Fruit fly (Drosophila melanogaster) whole organism, prepupa: ENCODE data around the gene Ugt316A1.

ENCODE experiments used
- Blimp-1 ChIP-seq: fragments of 200-800 bp; sonication (Bioruptor generic); optimal IDR thresholded peaks from 3 replicates; lab custom pipeline; 2017; ENCODE audit warnings: missing biosample characterization, missing genetic modification characterization, mild to moderate bottlenecking, moderate library complexity, missing genetic modification reagents
- CG10669 ChIP-seq: fragments of 200-800 bp; sonication (Bioruptor generic); optimal IDR thresholded peaks from 3 replicates; lab custom pipeline; 2018; ENCODE audit warnings: missing biosample characterization, mild to moderate bottlenecking, missing genetic modification characterization, moderate library complexity
- CG11294 ChIP-seq: fragments of 200-800 bp; sonication (Bioruptor generic); IDR thresholded peaks from 2 replicates; pipeline ENCODE4 v1.3.6; 2022; ENCODE audit warnings: missing biosample characterization, missing genetic modification characterization
- CG11762 ChIP-seq: fragments of 200-800 bp; sonication (Bioruptor generic); optimal IDR thresholded peaks from 3 replicates; lab custom pipeline; 2016; ENCODE audit warnings: missing biosample characterization, missing genetic modification characterization; ENCODE audit not compliant: insufficient read depth
- CG11902 ChIP-seq: fragments of 200-800 bp; sonication (Bioruptor generic); optimal IDR thresholded peaks from 3 replicates; lab custom pipeline; 2016; ENCODE audit warnings: missing biosample characterization, missing genetic modification characterization
- CG15336 ChIP-seq: fragments of 200-800 bp; sonication (Bioruptor generic); IDR thresholded peaks from 2 replicates; pipeline ENCODE4 v1.3.6; 2022; ENCODE audit warnings: missing biosample characterization, missing genetic modification characterization
- CG3032 ChIP-seq: fragments of 200-800 bp; optimal IDR thresholded peaks from 2 replicates; lab custom pipeline; 2019; ENCODE audit warnings: missing biosample characterization, mild to moderate bottlenecking, missing genetic modification characterization, moderate library complexity
- CG31627 ChIP-seq: fragments of 200-800 bp; sonication (Bioruptor generic); optimal IDR thresholded peaks from 3 replicates; lab custom pipeline; 2016; ENCODE audit warnings: missing biosample characterization, missing genetic modification characterization
- CG34406 ChIP-seq: fragments of 200-800 bp; sonication (Bioruptor generic); optimal IDR thresholded peaks from 3 replicates; lab custom pipeline; 2016; ENCODE audit warnings: missing biosample characterization, missing genetic modification characterization
- CG3919 ChIP-seq: fragments of 200-800 bp; sonication (Bioruptor generic); optimal IDR thresholded peaks from 3 replicates; lab custom pipeline; 2016; ENCODE audit warnings: missing biosample characterization, missing genetic modification characterization
- CG4318 ChIP-seq: fragments of 200-800 bp; sonication (Bioruptor generic); optimal IDR thresholded peaks from 3 replicates; lab custom pipeline; 2017; ENCODE audit warnings: missing biosample characterization, mild to moderate bottlenecking, missing genetic modification characterization
- CG6808 ChIP-seq: fragments of 200-800 bp; sonication (Bioruptor generic); optimal IDR thresholded peaks from 3 replicates; lab custom pipeline; 2017; ENCODE audit warnings: missing biosample characterization, missing genetic modification characterization, mild to moderate bottlenecking, moderate library complexity, missing genetic modification reagents
- CG6854 ChIP-seq: fragments of 200-800 bp; sonication (Bioruptor generic); optimal IDR thresholded peaks from 2 replicates; lab custom pipeline; 2017; ENCODE audit warnings: missing biosample characterization, mild to moderate bottlenecking, missing genetic modification characterization
- CG7368 ChIP-seq: fragments of 200-800 bp; sonication (Bioruptor generic); optimal IDR thresholded peaks from 3 replicates; lab custom pipeline; 2016; ENCODE audit warnings: missing biosample characterization, missing genetic modification characterization
- Eip78C ChIP-seq: fragments of 200-800 bp; sonication (Bioruptor generic); peaks from one replicate; lab custom pipeline; 2016; ENCODE audit warnings: missing biosample characterization, missing genetic modification characterization
- Ets21C ChIP-seq: fragments of 200-800 bp; sonication (Bioruptor generic); optimal IDR thresholded peaks from 3 replicates; lab custom pipeline; 2016; ENCODE audit warnings: missing biosample characterization, missing genetic modification characterization
- Hr38 ChIP-seq: sonication (Bioruptor generic); optimal IDR thresholded peaks from 2 replicates; lab custom pipeline; 2016; ENCODE audit warnings: missing biosample characterization, missing genetic modification characterization
- Hr39 ChIP-seq: fragments of 200-800 bp; sonication (Bioruptor generic); optimal IDR thresholded peaks from 2 replicates; lab custom pipeline; 2016; ENCODE audit warnings: missing biosample characterization, missing genetic modification characterization
- Hr4 ChIP-seq: fragments of 200-800 bp; sonication (Bioruptor generic); optimal IDR thresholded peaks from 3 replicates; lab custom pipeline; 2016; ENCODE audit warnings: missing biosample characterization, missing genetic modification characterization
- Lpt ChIP-seq: fragments of 200-800 bp; sonication (Bioruptor generic); optimal IDR thresholded peaks from 3 replicates; lab custom pipeline; 2016; ENCODE audit warnings: missing biosample characterization, missing genetic modification characterization
- Met ChIP-seq: fragments of 200-800 bp; sonication (Bioruptor generic); optimal IDR thresholded peaks from 3 replicates; lab custom pipeline; 2016; ENCODE audit warnings: missing biosample characterization, missing genetic modification characterization
- OdsH ChIP-seq: fragments of 200-800 bp; sonication (Bioruptor generic); optimal IDR thresholded peaks from 3 replicates; lab custom pipeline; 2016; ENCODE audit warnings: missing biosample characterization, missing genetic modification characterization
- Smox ChIP-seq: fragments of 200-800 bp; sonication (Bioruptor generic); optimal IDR thresholded peaks from 3 replicates; lab custom pipeline; 2016; ENCODE audit warnings: missing biosample characterization, missing genetic modification characterization
- Sox102F ChIP-seq: fragments of 200-800 bp; sonication (Bioruptor generic); optimal IDR thresholded peaks from 2 replicates; lab custom pipeline; 2016; ENCODE audit warnings: missing biosample characterization, mild to moderate bottlenecking, missing genetic modification characterization
- Sox14 ChIP-seq: fragments of 200-800 bp; sonication (Bioruptor generic); optimal IDR thresholded peaks from 3 replicates; lab custom pipeline; 2016; ENCODE audit warnings: missing biosample characterization, missing genetic modification characterization
- Sox15 ChIP-seq: fragments of 200-800 bp; sonication (Bioruptor generic); optimal IDR thresholded peaks from 3 replicates; lab custom pipeline; 2016; ENCODE audit warnings: missing biosample characterization, missing genetic modification characterization
- achi ChIP-seq: fragments of 200-800 bp; sonication (Bioruptor generic); optimal IDR thresholded peaks from 3 replicates; lab custom pipeline; 2016; ENCODE audit warnings: missing biosample characterization, missing genetic modification characterization
- dac ChIP-seq: fragments of 200-800 bp; sonication (Bioruptor generic); optimal IDR thresholded peaks from 2 replicates; lab custom pipeline; 2017; ENCODE audit warnings: missing biosample characterization, mild to moderate bottlenecking, missing genetic modification characterization
- esn ChIP-seq: fragments of 200-800 bp; sonication (Bioruptor generic); optimal IDR thresholded peaks from 2 replicates; lab custom pipeline; 2016; ENCODE audit warnings: missing biosample characterization, mild to moderate bottlenecking, missing genetic modification characterization, moderate library complexity
- fd59A ChIP-seq: fragments of 200-800 bp; sonication (Bioruptor generic); optimal IDR thresholded peaks from 2 replicates; lab custom pipeline; 2017; ENCODE audit warnings: missing biosample characterization, mild to moderate bottlenecking, missing genetic modification characterization, missing genetic modification reagents
- fd85E ChIP-seq: fragments of 200-800 bp; sonication (Bioruptor generic); optimal IDR thresholded peaks from 3 replicates; lab custom pipeline; 2016; ENCODE audit warnings: missing biosample characterization, missing genetic modification characterization
- fkh ChIP-seq: fragments of 200-800 bp; sonication (Bioruptor generic); optimal IDR thresholded peaks from 3 replicates; lab custom pipeline; 2017; ENCODE audit warnings: missing biosample characterization, mild to moderate bottlenecking, missing genetic modification characterization, moderate library complexity
- lz ChIP-seq: fragments of 200-800 bp; sonication (Bioruptor generic); optimal IDR thresholded peaks from 3 replicates; lab custom pipeline; 2016; ENCODE audit warnings: missing biosample characterization, missing genetic modification characterization
- net ChIP-seq: fragments of 200-800 bp; sonication (Bioruptor generic); optimal IDR thresholded peaks from 3 replicates; lab custom pipeline; 2016; ENCODE audit warnings: missing biosample characterization, missing genetic modification characterization
- salr ChIP-seq, 2 experiments: fragments of 200-800 bp; sonication (Bioruptor generic); optimal IDR thresholded peaks; 3 replicates each; lab custom pipeline; 2016 to 2018; ENCODE audit warnings: missing biosample characterization in 2 of 2, missing genetic modification characterization in 2 of 2, mild to moderate bottlenecking in 1 of 2
- spab ChIP-seq: fragments of 200-800 bp; sonication (Bioruptor generic); optimal IDR thresholded peaks from 2 replicates; lab custom pipeline; 2017; ENCODE audit warnings: missing biosample characterization, mild to moderate bottlenecking, missing genetic modification characterization, missing genetic modification reagents
- vri ChIP-seq: fragments of 200-800 bp; sonication (Bioruptor generic); optimal IDR thresholded peaks from 3 replicates; lab custom pipeline; 2016; ENCODE audit warnings: missing biosample characterization, mild to moderate bottlenecking, missing genetic modification characterization

Gene Ugt316A1

DNA sequence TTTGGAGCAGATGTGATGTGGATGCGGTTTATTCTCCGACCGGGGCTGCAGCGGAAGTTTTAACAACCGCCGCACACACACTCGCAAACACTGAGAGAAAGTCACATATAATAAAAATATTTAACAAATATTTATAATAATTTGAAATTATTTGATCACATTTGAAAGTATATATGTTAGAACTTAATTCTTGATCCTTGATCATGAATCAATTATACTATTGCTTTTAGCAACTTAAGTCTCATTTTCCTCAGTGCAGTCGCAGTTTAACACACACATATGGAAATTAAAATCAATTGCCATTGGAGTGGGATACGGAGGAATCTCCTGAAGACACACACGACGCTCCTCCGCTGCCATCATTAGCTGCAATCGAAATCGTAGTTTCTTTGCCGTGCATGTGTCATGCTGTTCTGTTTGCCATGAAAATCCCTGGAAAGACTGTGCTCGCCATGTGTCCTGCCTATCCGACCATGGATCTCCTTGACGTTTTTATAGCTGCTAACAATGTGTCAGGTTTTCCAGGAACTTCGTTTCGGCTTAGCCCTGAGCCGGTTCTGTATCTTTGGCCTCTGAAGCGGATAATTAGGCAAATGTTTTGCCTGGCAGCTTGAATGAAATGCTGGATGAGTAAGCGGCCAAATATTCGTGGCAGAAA, 29.3 kb downstream of the Ugt316A1 start (continued):
- TF ChIP-seq salr (GFP tag; optimal IDR thresholded peaks at IDR 0.05; lab: Kevin White, UChicago) (peak; percentile 50 to 60), CG6854 (GFP tag; lab: Kevin White, UChicago) (peak; percentile 69), CG10669 (GFP tag; lab: Kevin White, UChicago) (peak; percentile 76), Sox102F (GFP tag; lab: Kevin White, UChicago) (peak; percentile 64), Sox15 (GFP tag; lab: Kevin White, UChicago) (peak; percentile 39), CG11902 (peak; percentile 19), fd59A (GFP tag; lab: Kevin White, UChicago) (peak; percentile 67), dac (GFP tag; lab: Kevin White, UChicago) (no peak), CG11762 (peak; percentile 53), Hr4 (GFP tag; lab: Kevin White, UChicago) (peak; percentile 33), Lpt (GFP tag; lab: Kevin White, UChicago) (peak; percentile 55), CG6808 (GFP tag; lab: Kevin White, UChicago) (peak; percentile 75), CG3032 (tag; lab: Kevin White, UChicago) (peak; percentile 81), Eip78C (GFP tag; lab: Kevin White, UChicago) (peak; percentile 89), lz (peak; percentile 36), fd85E (GFP tag; lab: Kevin White, UChicago) (peak; percentile 34), Met (peak; percentile 66), Smox (GFP tag; lab: Kevin White, UChicago) (peak; percentile 51), CG31627 (GFP tag; lab: Kevin White, UChicago) (peak; percentile 49), CG11294 (no peak), Ets21C (GFP tag; lab: Kevin White, UChicago) (no peak), Hr38 (no peak), achi (GFP tag; lab: Kevin White, UChicago) (peak; percentile 75), esn (GFP tag; lab: Kevin White, UChicago) (peak; percentile 70), net (peak; percentile 69), CG3919 (GFP tag; lab: Kevin White, UChicago) (peak; percentile 78), fkh (GFP tag; lab: Kevin White, UChicago) (peak; percentile 13), CG15336 (peak; percentile 69), CG7368 (peak; percentile 63), OdsH (peak; percentile 69), Blimp-1 (peak; percentile 52), spab (GFP tag; lab: Kevin White, UChicago) (peak; percentile 71)

DNA sequence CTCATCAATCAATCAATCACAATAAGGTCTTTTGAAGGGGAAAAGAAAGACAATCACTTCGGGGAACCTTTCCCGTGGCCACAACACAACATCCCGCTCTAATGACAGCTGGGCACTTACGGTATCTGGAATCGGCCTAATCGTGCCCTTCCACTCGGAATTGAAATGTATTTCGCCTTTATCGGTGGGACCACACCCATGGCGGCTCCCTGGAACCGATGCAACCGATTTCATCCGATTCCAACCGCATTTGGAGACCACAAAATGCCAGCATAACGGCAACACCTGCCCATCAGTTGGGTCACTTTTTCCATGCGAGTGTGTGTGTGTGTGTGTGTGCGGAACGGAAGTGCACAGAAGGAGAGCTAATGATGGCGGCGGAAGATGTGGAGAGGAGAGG, 29.9 kb downstream of the Ugt316A1 start:
- no peak for TF ChIP-seq CG6808 (GFP tag; lab: Kevin White, UChicago)
- TF ChIP-seq fd85E (GFP tag; lab: Kevin White, UChicago), result no peak
- TF ChIP-seq CG4318, result no peak
- no peak for TF ChIP-seq CG34406 (GFP tag; lab: Kevin White, UChicago)
- no peak for TF ChIP-seq Hr39 (GFP tag; lab: Kevin White, UChicago)
- TF ChIP-seq CG11294, result no peak
- TF ChIP-seq fkh (GFP tag; lab: Kevin White, UChicago), result no peak
- TF ChIP-seq spab (GFP tag; lab: Kevin White, UChicago), result no peak

DNA sequence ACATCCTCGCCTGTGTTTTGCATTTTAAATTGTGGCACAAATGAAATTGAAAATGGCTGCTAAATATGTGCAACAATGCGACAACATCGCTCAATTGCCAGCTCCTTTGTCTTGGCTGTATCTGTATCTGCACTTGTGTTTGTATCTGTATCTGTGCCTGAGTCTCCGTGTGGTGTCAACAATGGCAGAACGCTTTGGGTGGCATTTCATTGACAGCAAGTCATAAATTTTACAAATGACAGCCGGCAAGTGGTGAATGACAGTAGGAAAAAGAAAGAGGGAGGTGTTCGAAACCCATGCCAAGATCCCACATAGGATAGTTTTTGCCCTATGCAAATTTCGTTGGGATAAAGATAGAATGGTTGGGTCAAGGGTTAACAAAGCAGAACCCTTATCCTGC, 30.8 kb downstream of the Ugt316A1 start:
- TF ChIP-seq Sox14 (GFP tag; lab: Kevin White, UChicago), result peak; percentile 16
- TF ChIP-seq vri (GFP tag; lab: Kevin White, UChicago), result no peak
